Fruit fly (Drosophila melanogaster) whole organism: ENCODE results near the gene CG32407.

Experiments used
- CG8478 ChIP-seq: fragments of >200 bp; optimal IDR thresholded peaks from 2 replicates; lab custom pipeline; 2018; ENCODE audit warnings: inconsistent platforms
- Dll ChIP-seq: fragments of >200 bp; optimal IDR thresholded peaks from 2 replicates; lab custom pipeline; 2017
- EcR ChIP-seq, 2 experiments: fragments of >200 bp; optimal IDR thresholded peaks; 2 replicates each; lab custom pipeline; 2017; ENCODE audit warnings: missing biosample characterization in 2 of 2, missing genetic modification characterization in 2 of 2, missing genetic modification reagents in 2 of 2
- pan ChIP-seq: fragments of >200 bp; optimal IDR thresholded peaks from 2 replicates; lab custom pipeline; 2017
- psq ChIP-seq: fragments of >200 bp; optimal IDR thresholded peaks from 2 replicates; lab custom pipeline; 2017
- usp ChIP-seq: fragments of >200 bp; optimal IDR thresholded peaks from 2 replicates; lab custom pipeline; 2017; ENCODE audit warnings: missing biosample characterization, missing genetic modification characterization, mixed read lengths

The CG32407 gene

DNA sequence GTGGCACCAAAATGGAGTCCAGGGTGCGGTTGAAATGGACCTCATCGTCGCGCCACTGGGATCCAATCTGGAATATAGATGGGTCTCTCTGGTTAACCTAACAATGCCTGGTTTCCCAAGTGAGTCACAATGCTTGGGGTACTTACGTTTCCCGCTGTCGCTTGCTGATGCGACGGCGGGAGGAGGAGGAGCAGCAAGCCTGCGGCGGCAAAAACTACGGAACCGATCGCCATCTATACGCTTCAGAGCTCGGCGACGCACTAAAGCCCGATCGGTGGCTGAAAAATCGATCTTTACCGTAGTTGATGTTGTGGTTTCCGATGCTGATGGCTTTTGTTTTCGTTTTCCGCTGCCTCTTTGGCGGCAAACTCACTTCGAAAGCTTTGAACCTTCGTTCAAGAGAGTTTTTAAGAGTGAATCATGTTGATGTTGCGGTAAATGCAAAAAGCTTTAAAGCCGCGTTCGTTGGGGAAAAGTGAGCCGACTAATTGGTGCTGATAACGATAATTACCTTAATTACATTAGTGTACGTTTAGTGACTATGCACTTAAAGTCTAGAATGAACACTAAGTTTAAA is 19.6 kb upstream of the CG32407 start, which contains the start of gene QC:
TSS of gene QC (minus strand) at position 268 of the 577 bp plus-strand sequence.
- TF ChIP-seq Dll (no peak), pan (lab: Kevin White, UChicago) (no peak), usp (GFP tag; lab: Kevin White, UChicago) (no peak), CG8478 (lab: Kevin White, UChicago) (no peak), EcR (GFP tag; optimal IDR thresholded peaks at IDR 0.05; lab: Kevin White, UChicago) (no peak), psq (no peak)

DNA sequence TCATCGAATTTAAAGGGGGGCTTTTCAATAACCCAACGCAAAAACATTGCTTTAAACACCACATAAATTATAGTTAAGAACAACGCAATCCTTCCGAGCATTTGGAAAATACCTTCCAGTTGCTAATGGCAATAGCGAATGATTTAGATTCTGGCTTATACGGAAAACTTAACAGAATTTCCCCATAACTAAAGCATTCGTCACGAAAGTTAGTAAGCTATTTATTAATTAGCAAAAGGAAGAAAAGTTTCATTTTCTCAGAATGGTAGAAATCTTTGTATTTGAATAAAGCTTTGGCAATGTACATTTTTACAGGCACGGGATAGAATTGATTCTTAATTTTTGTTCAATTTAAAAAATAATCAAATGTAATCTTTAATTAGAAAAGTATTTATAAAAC is 17.9 kb upstream of the CG32407 start, which contains the start of gene CG32413:
TSS of gene CG32413 (minus strand) at position 101 of the 400 bp plus-strand sequence.
- TF ChIP-seq usp (GFP tag; lab: Kevin White, UChicago): no peak
- TF ChIP-seq EcR (GFP tag; optimal IDR thresholded peaks at IDR 0.05; lab: Kevin White, UChicago): no peak
- TF ChIP-seq Dll: no peak
- TF ChIP-seq pan (lab: Kevin White, UChicago): no peak
- no peak for TF ChIP-seq psq
- TF ChIP-seq CG8478 (lab: Kevin White, UChicago): no peak

DNA sequence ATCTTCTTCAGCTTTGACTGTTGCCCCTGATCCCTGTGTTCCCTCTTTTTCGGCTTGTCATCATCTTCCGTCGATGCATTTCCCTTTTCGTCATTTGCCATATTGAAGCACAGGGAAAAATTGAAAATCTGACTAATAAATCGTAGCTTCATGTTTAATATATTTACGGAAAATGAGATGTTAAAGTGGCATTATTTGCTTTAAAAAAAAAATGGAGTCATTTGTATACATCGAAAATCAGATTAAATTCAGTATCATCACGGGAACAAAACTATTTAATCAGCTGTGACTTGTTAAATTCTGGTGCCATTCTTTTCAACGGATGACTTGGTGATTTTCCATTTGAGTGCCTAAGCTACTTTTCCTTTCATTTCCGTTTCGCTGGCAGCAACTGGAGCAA is 15.3 kb upstream of the CG32407 start, which contains the start of gene CG10486:
TSS of gene CG10486 (minus strand) at position 101 of the 400 bp plus-strand sequence.
- no peak for TF ChIP-seq usp (GFP tag; lab: Kevin White, UChicago)
- no peak for TF ChIP-seq CG8478 (lab: Kevin White, UChicago)
- no peak for TF ChIP-seq Dll
- no peak for TF ChIP-seq psq
- TF ChIP-seq EcR (GFP tag; optimal IDR thresholded peaks at IDR 0.05; lab: Kevin White, UChicago): no peak

DNA sequence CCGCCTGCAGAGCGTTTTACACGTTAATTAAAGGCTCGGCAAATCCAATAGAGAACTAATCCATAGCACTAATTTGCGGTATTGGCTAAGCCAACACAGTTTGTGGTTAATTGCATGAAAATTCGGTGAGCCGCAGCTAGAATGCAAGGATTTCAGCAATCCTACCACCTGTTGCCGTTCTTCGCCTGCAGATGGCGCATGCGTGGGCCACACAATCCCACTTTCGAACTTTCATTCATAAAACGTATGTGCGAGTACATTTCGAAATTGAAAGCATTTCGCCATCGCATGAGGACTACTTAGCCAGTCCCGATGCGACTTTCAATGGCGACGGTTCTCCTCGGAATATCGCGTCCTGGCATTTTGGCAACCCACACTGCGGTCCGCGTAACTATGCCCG is 14.8 kb upstream of the CG32407 start, which contains the start of gene CG13288:
TSS of gene CG13288 (plus strand) at position 305 of the 400 bp plus-strand sequence.
- TF ChIP-seq pan (lab: Kevin White, UChicago) (no peak), psq (no peak), CG8478 (lab: Kevin White, UChicago) (no peak), Dll (no peak), EcR (GFP tag; optimal IDR thresholded peaks at IDR 0.05; lab: Kevin White, UChicago) (no peak), usp (GFP tag; lab: Kevin White, UChicago) (no peak)

DNA sequence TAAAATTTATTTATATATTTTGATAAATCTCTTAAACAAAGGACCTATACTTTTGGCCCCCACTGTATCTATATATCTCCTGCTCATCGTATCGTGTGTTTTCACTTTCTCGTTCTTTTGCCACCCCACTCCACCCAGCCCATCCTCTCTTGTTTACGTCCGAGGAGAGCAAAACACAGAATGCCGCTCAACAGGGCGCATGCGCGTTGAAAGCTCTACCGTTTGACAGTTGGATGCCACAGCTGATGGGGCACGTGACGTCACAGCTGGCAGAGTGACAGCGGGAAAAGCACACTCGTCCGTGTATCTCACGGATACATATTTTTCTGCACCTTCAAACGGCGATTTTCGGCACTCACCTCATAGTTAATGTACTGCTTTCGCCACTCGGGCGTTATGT is 1.1 kb upstream of the CG32407 start:
- TF ChIP-seq pan (lab: Kevin White, UChicago) (no peak), usp (GFP tag; lab: Kevin White, UChicago) (no peak), CG8478 (lab: Kevin White, UChicago) (no peak), psq (no peak), Dll (no peak), EcR (GFP tag; optimal IDR thresholded peaks at IDR 0.05; lab: Kevin White, UChicago) (no peak)

DNA sequence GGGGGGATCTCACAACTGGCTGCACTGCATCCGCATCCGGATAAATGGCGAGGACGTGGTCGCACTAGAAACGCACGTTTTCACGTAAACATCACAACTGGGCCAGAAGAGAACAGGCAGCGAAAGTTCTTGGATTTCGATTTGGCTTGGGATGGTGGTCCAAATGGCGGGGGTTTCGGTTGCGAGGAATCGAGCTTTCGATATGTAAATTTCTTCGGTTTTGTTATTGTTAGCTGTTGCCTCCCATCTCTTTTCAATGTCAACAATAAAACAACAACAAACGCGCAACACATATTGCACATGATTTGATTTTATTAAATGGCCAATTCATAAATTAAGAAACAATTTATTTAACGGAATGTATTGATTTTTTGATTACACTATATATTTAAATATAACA is 639 bp upstream of the CG32407 start, which contains the start of gene PXo:
TSS of gene PXo (minus strand) at position 101 of the 400 bp plus-strand sequence.
- TF ChIP-seq Dll (no peak), usp (GFP tag; lab: Kevin White, UChicago) (no peak), pan (lab: Kevin White, UChicago) (no peak)

DNA sequence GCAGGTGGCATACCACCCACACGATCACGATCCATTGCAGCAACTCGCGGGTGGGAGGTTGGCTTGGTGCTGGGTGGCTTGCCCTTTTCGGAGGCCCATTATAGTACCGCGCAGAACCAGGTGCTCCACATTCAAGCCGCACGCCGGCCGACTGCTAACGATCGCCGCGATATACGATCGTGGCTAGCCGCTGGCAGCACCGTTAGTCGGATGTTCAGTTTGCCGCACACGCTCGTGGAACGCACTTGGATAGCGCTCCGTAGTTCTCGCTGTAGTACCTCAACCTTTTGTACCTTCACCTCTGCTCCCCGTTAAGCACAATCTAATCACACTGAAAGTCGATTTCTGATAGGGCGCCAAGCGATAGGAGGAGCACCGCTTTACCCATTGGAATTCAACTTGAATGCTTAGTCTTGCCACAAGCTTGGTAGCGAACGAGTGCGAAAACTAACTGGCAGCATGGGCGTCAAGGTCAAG is 1.8 kb downstream of the CG32407 start, which contains the start of gene CG33523:
TSS of gene CG33523 (plus strand) at position 217 of the 477 bp plus-strand sequence.
- no peak for TF ChIP-seq usp (GFP tag; lab: Kevin White, UChicago)
- no peak for TF ChIP-seq pan (lab: Kevin White, UChicago)
- no peak for TF ChIP-seq psq
- no peak for TF ChIP-seq CG8478 (lab: Kevin White, UChicago)
- TF ChIP-seq EcR (GFP tag; optimal IDR thresholded peaks at IDR 0.05; lab: Kevin White, UChicago): no peak
- TF ChIP-seq Dll: no peak

DNA sequence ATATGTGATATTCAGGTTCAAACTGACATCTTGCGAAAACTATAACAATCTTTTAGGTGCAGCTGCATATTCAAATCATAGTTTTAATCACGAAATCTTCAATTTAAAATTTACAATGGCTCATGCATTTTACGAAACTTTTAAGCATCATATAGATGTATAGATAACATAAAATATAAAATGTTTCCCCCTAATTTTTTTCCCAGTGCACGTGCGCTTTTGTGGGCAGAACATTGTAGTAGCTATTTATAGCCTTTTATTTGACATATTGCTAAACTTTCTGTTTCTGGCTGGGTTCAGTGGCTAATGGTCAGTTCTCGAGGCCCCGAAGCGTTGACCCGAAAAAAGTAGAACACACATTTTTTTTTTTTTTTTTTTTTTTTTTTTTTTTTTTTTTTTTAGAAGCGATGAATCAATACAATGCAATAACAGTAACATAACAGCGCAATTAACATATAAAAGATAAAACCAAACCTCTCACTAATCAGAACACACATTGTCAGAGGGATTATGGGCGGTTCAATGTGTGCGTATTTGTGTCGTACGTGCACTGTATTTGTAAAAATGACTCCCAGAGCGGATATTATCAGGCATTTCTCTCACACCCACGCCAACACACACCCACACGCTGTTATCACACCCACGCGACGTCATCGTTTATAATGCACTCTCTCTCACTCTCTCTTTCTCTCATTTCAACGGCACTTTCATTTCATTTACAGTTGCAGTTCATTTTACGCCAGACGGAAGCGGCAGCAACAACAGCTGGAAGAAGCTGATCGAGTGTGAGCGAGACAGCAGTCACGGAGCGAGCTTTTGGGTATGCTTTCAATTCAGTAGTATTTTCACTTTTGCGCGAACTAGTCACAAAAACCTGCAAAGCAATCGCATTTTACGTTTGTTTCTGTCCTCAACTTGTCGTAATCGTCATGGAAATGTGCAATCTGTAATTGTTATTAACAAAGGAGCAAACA is 4.4 kb downstream of the CG32407 start:
- TF ChIP-seq pan (lab: Kevin White, UChicago) (no peak), Dll (peak; percentile 84), usp (GFP tag; lab: Kevin White, UChicago) (no peak)

DNA sequence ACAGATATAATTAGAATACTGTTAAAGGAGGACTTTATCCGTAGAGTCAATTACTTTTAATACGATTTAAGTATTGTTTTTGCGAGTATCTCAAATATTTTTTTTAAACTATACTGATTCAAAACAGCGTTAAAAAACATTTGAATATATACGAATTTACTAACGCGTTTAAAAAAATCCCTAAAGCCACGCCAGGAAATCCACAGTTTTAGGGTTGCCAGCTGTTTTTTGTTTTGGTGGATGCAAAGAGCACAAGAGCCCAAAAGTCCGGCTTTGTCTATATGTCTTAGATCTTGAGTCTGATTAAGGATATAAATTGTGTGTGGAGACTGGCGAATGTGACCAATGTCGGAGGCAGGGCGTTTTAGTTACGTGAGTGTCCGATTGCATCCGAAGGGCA is 5.7 kb downstream of the CG32407 start:
- no peak for TF ChIP-seq EcR (GFP tag; optimal IDR thresholded peaks at IDR 0.05; lab: Kevin White, UChicago)
- TF ChIP-seq pan (lab: Kevin White, UChicago): no peak
- TF ChIP-seq usp (GFP tag; lab: Kevin White, UChicago): no peak
- no peak for TF ChIP-seq psq
- no peak for TF ChIP-seq CG8478 (lab: Kevin White, UChicago)
- TF ChIP-seq Dll: no peak

DNA sequence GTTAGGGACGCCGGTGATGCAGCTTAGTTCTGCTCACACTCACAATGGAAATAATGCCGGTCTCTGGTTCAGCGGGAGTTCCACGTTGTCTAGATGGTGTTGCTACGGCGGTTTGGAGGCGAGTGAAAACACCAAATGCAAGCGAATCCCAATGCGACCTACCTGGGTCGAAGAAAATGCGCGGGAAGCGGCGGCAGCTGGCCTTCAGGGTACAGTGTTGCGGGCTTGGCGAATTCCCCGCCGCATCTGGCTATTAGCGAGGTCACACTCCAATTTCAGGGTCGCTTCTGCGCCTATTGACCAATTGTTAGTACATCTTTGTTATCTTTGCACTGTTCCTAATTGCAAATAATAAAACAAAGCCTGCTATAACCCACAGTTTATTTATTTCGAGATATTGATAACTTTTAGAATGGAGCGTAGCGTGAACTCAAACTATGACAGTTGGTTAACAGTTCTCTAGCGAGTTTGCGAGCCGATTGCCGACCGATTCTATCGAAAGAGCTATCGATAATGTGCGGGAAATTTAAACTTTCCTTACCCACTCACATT is 10.6 kb downstream of the CG32407 start, which contains the start of gene Rcc1:
TSS of gene Rcc1 (minus strand) at position 411 of the 552 bp plus-strand sequence.
- TF ChIP-seq pan (lab: Kevin White, UChicago) (no peak), CG8478 (lab: Kevin White, UChicago) (no peak), EcR (GFP tag; optimal IDR thresholded peaks at IDR 0.05; lab: Kevin White, UChicago) (no peak), usp (GFP tag; lab: Kevin White, UChicago) (no peak), psq (no peak), Dll (no peak)

DNA sequence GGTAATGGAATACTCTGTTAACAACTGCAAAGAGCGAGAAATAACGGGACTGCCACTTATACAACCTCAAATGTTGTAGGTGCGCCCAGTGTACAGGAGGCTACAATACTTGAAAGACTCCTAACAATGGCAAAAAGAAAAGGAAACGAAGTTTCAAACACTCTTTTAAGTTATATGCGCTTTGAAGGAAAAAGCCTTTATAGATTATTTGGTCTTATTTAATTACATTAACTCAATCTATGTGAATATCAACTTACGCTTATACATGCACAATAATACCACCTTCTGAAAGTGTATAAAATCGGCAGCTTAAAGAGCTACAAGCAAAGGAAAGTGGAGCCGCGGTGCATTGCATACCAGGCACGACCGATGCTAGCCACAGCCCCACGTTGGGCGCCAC is 18.6 kb downstream of the CG32407 start:
- TF ChIP-seq EcR (GFP tag; optimal IDR thresholded peaks at IDR 0.05; lab: Kevin White, UChicago): no peak
- no peak for TF ChIP-seq pan (lab: Kevin White, UChicago)
